Worm (Caenorhabditis elegans): ENCODE results near the gene T13A10.2.

Gene T13A10.2

DNA sequence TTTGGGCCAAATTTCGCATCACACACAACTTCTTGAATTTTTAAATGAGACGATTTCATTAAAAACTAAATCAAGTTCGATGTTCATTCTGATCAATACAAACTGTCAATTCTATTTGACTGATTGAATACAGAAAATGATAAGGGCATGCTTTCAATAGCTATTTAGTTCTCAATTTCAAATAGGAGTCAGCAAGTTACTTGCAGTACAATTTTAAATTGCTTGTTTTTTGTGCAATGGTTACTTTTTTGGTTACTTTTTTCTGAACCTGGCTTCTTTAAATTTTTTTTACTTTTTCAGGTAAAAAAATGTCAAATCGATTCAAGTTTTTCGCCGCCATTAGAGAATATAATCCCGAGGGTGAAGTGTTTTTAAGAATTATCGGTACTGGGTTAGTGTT is 28.0 kb upstream of the T13A10.2 start, which contains the start of gene C49A9.2:
Gene C49A9.2, plus strand, starts transcription at position 301 of the 400 bp plus-strand sequence.
- TF ChIP-seq tab-1 (GFP tag; IDR thresholded peaks at IDR 0.05) (no peak), klf-2 (GFP tag; conservative IDR thresholded peaks at IDR 0.05) (no peak), ztf-29 (GFP tag; IDR thresholded peaks at IDR 0.05) (no peak), T22C8.4 (GFP tag; IDR thresholded peaks at IDR 0.05) (no peak), cog-1 (tag; optimal IDR thresholded peaks at IDR 0.05) (no peak), ref-1 (GFP tag; conservative IDR thresholded peaks at IDR 0.05) (no peak), flt-1 (GFP tag; IDR thresholded peaks at IDR 0.05) (no peak), med-1 (GFP tag; optimal IDR thresholded peaks at IDR 0.05; ENCODE audit: insufficient read depth) (no peak), ztf-23 (GFP tag; IDR thresholded peaks at IDR 0.05) (no peak)

DNA sequence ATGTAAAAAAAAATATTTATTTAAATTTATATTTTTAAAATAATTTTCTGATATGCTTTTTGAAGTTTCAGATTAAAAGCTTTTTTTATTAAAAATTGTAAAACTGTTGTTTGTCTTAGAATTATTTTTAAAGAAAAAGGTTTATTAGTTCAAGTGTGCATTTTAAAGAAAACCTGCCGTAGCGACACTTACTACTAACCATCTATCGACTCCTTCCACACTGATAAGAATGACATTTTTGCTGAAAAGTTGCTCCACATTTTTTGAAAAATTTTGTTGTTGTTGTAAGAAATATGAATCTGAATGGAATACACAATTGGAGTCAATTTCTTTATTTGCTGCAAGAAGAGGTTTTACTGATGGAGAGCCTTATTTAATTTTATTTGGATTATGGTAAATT is 25.1 kb upstream of the T13A10.2 start, which contains the start of gene C49A9.1:
Gene C49A9.1, plus strand, starts transcription at position 217 of the 400 bp plus-strand sequence.
- TF ChIP-seq med-1 (GFP tag; optimal IDR thresholded peaks at IDR 0.05; ENCODE audit: insufficient read depth) (no peak), tab-1 (GFP tag; IDR thresholded peaks at IDR 0.05) (no peak), cog-1 (tag; optimal IDR thresholded peaks at IDR 0.05) (no peak), T22C8.4 (GFP tag; IDR thresholded peaks at IDR 0.05) (no peak), flt-1 (GFP tag; IDR thresholded peaks at IDR 0.05) (no peak), ztf-29 (GFP tag; IDR thresholded peaks at IDR 0.05) (no peak), ztf-23 (GFP tag; IDR thresholded peaks at IDR 0.05) (no peak), klf-2 (GFP tag; conservative IDR thresholded peaks at IDR 0.05) (no peak), ref-1 (GFP tag; conservative IDR thresholded peaks at IDR 0.05) (no peak)

DNA sequence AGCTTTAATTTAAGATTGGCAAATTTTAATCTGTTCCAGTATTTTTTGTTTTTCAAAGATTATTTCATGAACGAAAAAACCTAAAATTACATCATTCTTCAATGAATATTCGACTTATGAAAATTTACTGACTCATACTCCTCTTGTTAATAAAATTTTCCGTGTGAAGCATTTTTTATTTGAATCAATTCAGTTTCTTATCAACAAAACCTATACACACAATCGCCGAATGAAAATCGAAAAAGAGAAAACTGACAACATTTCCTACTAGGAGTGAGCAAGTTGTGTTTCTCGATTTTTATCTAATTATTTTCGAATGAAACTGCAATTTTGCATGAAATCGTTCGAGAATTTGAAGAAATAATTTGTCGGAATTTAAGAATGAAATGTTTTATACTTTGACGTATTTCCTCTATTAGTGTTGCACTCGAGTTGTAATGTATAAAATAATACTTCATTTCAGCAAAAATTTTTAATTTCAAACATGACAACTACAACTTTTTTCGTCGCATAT is 22.5 kb upstream of the T13A10.2 start, which contains the start of gene F58F9.4:
Gene F58F9.4, plus strand, starts transcription at position 464 of the 514 bp plus-strand sequence.
- TF ChIP-seq T22C8.4 (GFP tag; IDR thresholded peaks at IDR 0.05) = no peak
- TF ChIP-seq flt-1 (GFP tag; IDR thresholded peaks at IDR 0.05) = no peak
- no peak for TF ChIP-seq ztf-29 (GFP tag; IDR thresholded peaks at IDR 0.05)
- no peak for TF ChIP-seq tab-1 (GFP tag; IDR thresholded peaks at IDR 0.05)
- no peak for TF ChIP-seq med-1 (GFP tag; optimal IDR thresholded peaks at IDR 0.05; ENCODE audit: insufficient read depth)
- no peak for TF ChIP-seq cog-1 (tag; optimal IDR thresholded peaks at IDR 0.05)
- no peak for TF ChIP-seq ztf-23 (GFP tag; IDR thresholded peaks at IDR 0.05)
- no peak for TF ChIP-seq klf-2 (GFP tag; conservative IDR thresholded peaks at IDR 0.05)
- TF ChIP-seq ref-1 (GFP tag; conservative IDR thresholded peaks at IDR 0.05) = no peak

DNA sequence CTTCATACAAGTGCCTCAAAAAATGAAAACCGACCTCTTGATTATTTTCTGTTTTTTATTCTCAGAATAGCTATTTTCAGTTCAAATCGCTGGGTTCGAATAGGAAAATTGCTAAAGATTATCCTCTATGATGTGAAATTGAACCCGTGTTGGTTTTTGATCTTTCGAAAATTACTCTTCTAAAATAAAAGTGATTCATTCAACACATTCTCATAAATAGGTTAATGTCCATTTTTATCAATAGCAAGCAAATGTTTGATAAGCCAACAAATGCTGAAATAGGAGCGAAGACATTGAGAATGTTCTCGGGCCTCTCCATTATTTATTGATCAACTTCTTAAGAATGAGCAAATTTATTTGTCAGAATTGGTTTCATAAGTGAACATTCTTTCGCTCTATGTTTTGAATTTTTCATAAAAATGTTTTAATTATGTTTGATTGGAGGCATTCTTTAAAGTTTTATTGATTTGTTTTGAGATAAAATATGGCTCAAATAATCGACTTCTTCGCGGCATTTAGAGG is 20.3 kb upstream of the T13A10.2 start, which contains the start of gene F58F9.3:
Gene F58F9.3, plus strand, starts transcription at position 472 of the 522 bp plus-strand sequence.
- TF ChIP-seq ztf-23 (GFP tag; IDR thresholded peaks at IDR 0.05) = no peak
- no peak for TF ChIP-seq flt-1 (GFP tag; IDR thresholded peaks at IDR 0.05)
- no peak for TF ChIP-seq cog-1 (tag; optimal IDR thresholded peaks at IDR 0.05)
- TF ChIP-seq ref-1 (GFP tag; conservative IDR thresholded peaks at IDR 0.05) = no peak
- TF ChIP-seq tab-1 (GFP tag; IDR thresholded peaks at IDR 0.05) = no peak
- no peak for TF ChIP-seq ztf-29 (GFP tag; IDR thresholded peaks at IDR 0.05)
- no peak for TF ChIP-seq klf-2 (GFP tag; conservative IDR thresholded peaks at IDR 0.05)
- TF ChIP-seq T22C8.4 (GFP tag; IDR thresholded peaks at IDR 0.05) = no peak
- no peak for TF ChIP-seq med-1 (GFP tag; optimal IDR thresholded peaks at IDR 0.05; ENCODE audit: insufficient read depth)

DNA sequence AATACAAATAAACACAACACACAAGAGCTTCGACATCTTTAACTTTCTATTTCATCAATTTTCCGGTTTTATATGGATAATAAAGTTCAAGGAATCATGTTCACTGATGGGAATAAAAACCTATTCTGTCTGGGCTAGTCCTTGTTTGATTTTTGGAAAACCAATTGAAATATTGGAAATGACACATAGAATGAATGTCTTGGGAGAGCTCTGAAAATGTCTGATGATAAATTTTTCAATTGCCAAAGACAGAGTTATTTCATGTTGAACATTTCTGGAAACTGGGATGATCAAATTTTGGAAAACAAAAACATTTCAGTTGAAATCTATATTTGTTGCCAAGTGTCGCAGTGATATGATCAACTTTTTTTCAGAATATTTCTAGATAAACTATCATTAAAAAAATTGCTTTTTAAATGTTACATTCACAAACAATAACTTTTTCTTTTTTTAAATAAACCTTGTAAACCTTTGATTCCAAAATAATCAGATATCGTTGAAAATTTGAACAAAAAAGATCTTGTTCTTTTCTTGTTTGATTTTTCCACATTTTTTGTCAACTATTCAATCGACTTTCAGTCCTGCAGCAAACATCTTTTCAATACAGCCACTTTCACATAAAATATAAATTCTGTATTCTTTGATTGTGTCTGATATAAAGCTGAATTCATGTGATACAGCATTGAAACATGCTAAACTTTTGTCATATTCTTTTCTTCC is 15.4 kb upstream of the T13A10.2 start, which contains the start of the genes F58F9.6 and F58F9.8:
Gene F58F9.6, minus strand, starts transcription at position 101 of the 720 bp plus-strand sequence.
Gene F58F9.8, plus strand, starts transcription at position 670 of the 720 bp plus-strand sequence.
- TF ChIP-seq flt-1 (GFP tag; IDR thresholded peaks at IDR 0.05) (no peak), klf-2 (GFP tag; conservative IDR thresholded peaks at IDR 0.05) (no peak)

DNA sequence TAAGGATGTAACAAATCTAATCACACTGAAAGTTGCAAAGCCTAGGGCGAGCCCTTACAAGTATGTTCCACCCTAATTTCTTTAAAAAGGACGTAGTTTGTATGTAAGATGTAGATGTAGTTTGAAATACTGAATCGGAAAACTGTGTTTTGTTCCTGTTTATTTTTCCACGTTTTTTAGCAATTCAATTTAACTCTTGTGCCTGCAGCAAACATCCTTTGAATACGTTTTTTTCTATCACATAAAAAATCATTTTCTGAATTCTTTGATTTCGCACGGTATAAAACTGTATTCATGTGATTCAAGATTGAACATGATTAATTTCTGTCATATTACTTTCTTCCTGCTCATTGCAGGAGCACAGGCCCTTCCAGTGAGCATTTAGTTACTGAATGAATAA is 13.1 kb upstream of the T13A10.2 start, which contains the start of gene F58F9.9:
Gene F58F9.9, plus strand, starts transcription at position 301 of the 400 bp plus-strand sequence.
- TF ChIP-seq flt-1 (GFP tag; IDR thresholded peaks at IDR 0.05) (no peak), ztf-29 (GFP tag; IDR thresholded peaks at IDR 0.05) (no peak), med-1 (GFP tag; optimal IDR thresholded peaks at IDR 0.05; ENCODE audit: insufficient read depth) (no peak), cog-1 (tag; optimal IDR thresholded peaks at IDR 0.05) (no peak), ref-1 (GFP tag; conservative IDR thresholded peaks at IDR 0.05) (no peak), T22C8.4 (GFP tag; IDR thresholded peaks at IDR 0.05) (no peak), klf-2 (GFP tag; conservative IDR thresholded peaks at IDR 0.05) (no peak), ztf-23 (GFP tag; IDR thresholded peaks at IDR 0.05) (no peak), tab-1 (GFP tag; IDR thresholded peaks at IDR 0.05) (no peak)

DNA sequence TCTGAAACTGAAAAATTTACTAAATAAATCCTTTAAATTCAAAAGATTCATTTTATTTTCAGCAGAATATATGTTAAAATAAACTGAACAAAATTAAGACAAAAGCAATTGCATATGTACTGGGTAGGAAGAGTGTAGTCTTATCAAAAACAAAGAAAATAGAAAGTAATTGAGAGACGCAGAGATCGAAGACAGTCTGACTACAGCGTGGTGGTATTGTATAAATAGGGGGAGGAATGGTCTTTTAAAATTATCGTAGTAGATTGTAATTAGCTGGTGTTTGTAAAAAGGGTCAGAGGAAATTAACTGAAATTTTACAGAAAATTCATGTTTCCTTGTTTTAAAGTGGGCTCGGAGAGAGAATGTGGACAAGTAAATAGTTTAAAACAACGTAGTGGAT is 4.6 kb upstream of the T13A10.2 start, which contains the start of gene acox-3:
Gene acox-3, minus strand, starts transcription at position 7 of the 400 bp plus-strand sequence.
- TF ChIP-seq klf-2 (GFP tag; conservative IDR thresholded peaks at IDR 0.05) (no peak), tab-1 (GFP tag; IDR thresholded peaks at IDR 0.05) (no peak), ztf-29 (GFP tag; IDR thresholded peaks at IDR 0.05) (no peak), ref-1 (GFP tag; conservative IDR thresholded peaks at IDR 0.05) (no peak), T22C8.4 (GFP tag; IDR thresholded peaks at IDR 0.05) (no peak), ztf-23 (GFP tag; IDR thresholded peaks at IDR 0.05) (no peak), flt-1 (GFP tag; IDR thresholded peaks at IDR 0.05) (no peak), med-1 (GFP tag; optimal IDR thresholded peaks at IDR 0.05; ENCODE audit: insufficient read depth) (no peak), cog-1 (tag; optimal IDR thresholded peaks at IDR 0.05) (no peak)

DNA sequence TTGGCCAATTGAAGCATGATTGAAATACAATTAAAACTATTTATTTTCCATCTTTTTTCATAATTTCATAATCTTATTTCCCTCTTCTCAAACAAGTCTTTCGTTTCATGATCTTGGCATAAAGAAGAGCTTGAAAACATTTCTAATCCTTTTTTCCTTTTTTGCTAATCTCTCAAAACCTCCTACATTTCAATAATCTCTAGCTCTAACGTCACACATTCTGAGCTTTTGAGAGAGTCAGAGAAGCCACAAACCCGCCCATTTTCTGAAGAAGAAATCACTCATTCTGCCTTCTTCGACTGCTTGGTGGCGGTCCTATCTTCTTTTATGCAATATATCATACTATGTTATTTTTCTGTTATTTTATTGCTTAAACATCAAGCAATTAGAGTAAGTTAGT is 3.5 kb upstream of the T13A10.2 start, which contains the start of gene F58F9.1:
Gene F58F9.1, plus strand, starts transcription at position 251 of the 400 bp plus-strand sequence.
- no peak for TF ChIP-seq tab-1 (GFP tag; IDR thresholded peaks at IDR 0.05)
- no peak for TF ChIP-seq flt-1 (GFP tag; IDR thresholded peaks at IDR 0.05)
- no peak for TF ChIP-seq ref-1 (GFP tag; conservative IDR thresholded peaks at IDR 0.05)
- TF ChIP-seq ztf-29 (GFP tag; IDR thresholded peaks at IDR 0.05) = no peak
- TF ChIP-seq med-1 (GFP tag; optimal IDR thresholded peaks at IDR 0.05; ENCODE audit: insufficient read depth) = no peak

DNA sequence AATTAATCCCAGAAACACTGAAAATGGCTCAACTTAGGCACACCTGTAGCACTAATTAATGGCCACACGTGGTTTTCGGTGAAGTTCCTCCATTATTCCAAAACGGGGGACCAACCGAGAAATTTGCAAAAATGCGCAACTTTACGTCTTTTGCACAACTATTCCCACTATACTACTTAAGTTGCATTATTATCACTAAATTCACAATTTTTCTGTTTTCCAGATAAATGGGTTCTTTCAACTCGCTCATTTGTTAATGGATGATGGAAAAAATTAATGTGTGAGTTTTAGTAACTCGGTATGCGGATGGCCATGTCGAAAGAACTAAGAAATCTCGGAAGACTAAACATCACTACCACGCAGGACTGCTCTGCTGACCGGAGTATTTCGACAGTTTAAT is 1.5 kb downstream of the T13A10.2 start, which contains the start of gene T13A10.64:
Gene T13A10.64, plus strand, starts transcription at position 301 of the 400 bp plus-strand sequence.
- TF ChIP-seq klf-2 (GFP tag; conservative IDR thresholded peaks at IDR 0.05) (no peak), med-1 (GFP tag; optimal IDR thresholded peaks at IDR 0.05; ENCODE audit: insufficient read depth) (no peak), cog-1 (tag; optimal IDR thresholded peaks at IDR 0.05) (no peak), tab-1 (GFP tag; IDR thresholded peaks at IDR 0.05) (no peak), ref-1 (GFP tag; conservative IDR thresholded peaks at IDR 0.05) (no peak), T22C8.4 (GFP tag; IDR thresholded peaks at IDR 0.05) (no peak), flt-1 (GFP tag; IDR thresholded peaks at IDR 0.05) (no peak), ztf-29 (GFP tag; IDR thresholded peaks at IDR 0.05) (no peak), ztf-23 (GFP tag; IDR thresholded peaks at IDR 0.05) (no peak)
